Worm (Caenorhabditis elegans) whole organism, mixed stage, embryonic: ENCODE data around the gene cyn-9.

Experiments
- M03D4.4 ChIP-seq: sonication (generic microtip); optimal IDR thresholded peaks from 2 replicates; lab custom pipeline; 2017; ENCODE audit warnings: mild to moderate bottlenecking, missing genetic modification characterization, missing compliant biosample characterization
- bed-3 ChIP-seq: fragments of 200-800 bp; sonication (Bioruptor generic); optimal IDR thresholded peaks from 3 replicates; lab custom pipeline; 2018; ENCODE audit warnings: mild to moderate bottlenecking, missing genetic modification characterization, moderate library complexity, missing compliant biosample characterization
- ceh-83 ChIP-seq: fragments of 200-800 bp; sonication (Bioruptor generic); optimal IDR thresholded peaks from 2 replicates; lab custom pipeline; 2018; ENCODE audit warnings: mild to moderate bottlenecking, missing genetic modification characterization, missing compliant biosample characterization
- ces-1 ChIP-seq: fragments of 150-350 bp; optimal IDR thresholded peaks from 2 replicates; lab custom pipeline; 2014; ENCODE audit warnings: missing biosample characterization, missing genetic modification reagents, missing genetic modification characterization
- cnd-1 ChIP-seq: fragments of 200-800 bp; sonication (Bioruptor generic); optimal IDR thresholded peaks from 2 replicates; lab custom pipeline; 2018; ENCODE audit warnings: mild to moderate bottlenecking, missing genetic modification characterization, missing compliant biosample characterization
- drap-1 ChIP-seq: fragments of 200-800 bp; sonication (Bioruptor generic); optimal IDR thresholded peaks from 3 replicates; lab custom pipeline; 2018; ENCODE audit warnings: mild to moderate bottlenecking, missing genetic modification characterization, missing compliant biosample characterization
- elt-1 ChIP-seq: sonication (generic microtip); optimal IDR thresholded peaks from 2 replicates; lab custom pipeline; 2017; ENCODE audit warnings: missing genetic modification characterization, mild to moderate bottlenecking, missing compliant biosample characterization, antibody characterized with exemption, moderate library complexity, borderline replicate concordance; ENCODE audit not compliant: insufficient read depth
- elt-3 ChIP-seq: fragments of 150-350 bp; optimal IDR thresholded peaks from 2 replicates; lab custom pipeline; 2014; ENCODE audit warnings: missing biosample characterization, missing genetic modification characterization
- flh-1 ChIP-seq: fragments of 200-800 bp; sonication (Bioruptor generic); optimal IDR thresholded peaks from 2 replicates; lab custom pipeline; 2018; ENCODE audit warnings: mild to moderate bottlenecking, missing genetic modification characterization, moderate library complexity, missing compliant biosample characterization
- hlh-1 ChIP-seq: fragments of 150-350 bp; optimal IDR thresholded peaks from 2 replicates; lab custom pipeline; 2014; ENCODE audit warnings: missing biosample characterization, missing genetic modification reagents, missing genetic modification characterization
- lin-13 ChIP-seq: fragments of 150-350 bp; optimal IDR thresholded peaks from 2 replicates; lab custom pipeline; 2014; ENCODE audit warnings: missing biosample characterization, missing genetic modification characterization
- lin-32 ChIP-seq: fragments of 200-800 bp; sonication (Bioruptor generic); optimal IDR thresholded peaks from 2 replicates; lab custom pipeline; 2018; ENCODE audit warnings: mild to moderate bottlenecking, missing genetic modification characterization, missing compliant biosample characterization
- lsy-2 ChIP-seq: fragments of 150-350 bp; optimal IDR thresholded peaks from 2 replicates; lab custom pipeline; 2014; ENCODE audit warnings: missing biosample characterization, missing genetic modification characterization
- mab-5 ChIP-seq: fragments of 150-350 bp; optimal IDR thresholded peaks from 2 replicates; lab custom pipeline; 2014; ENCODE audit warnings: missing biosample characterization, missing genetic modification characterization
- mep-1 ChIP-seq: fragments of 150-350 bp; optimal IDR thresholded peaks from 2 replicates; lab custom pipeline; 2017; ENCODE audit warnings: missing biosample characterization, missing genetic modification reagents, missing genetic modification characterization, inconsistent platforms
- nhr-12 ChIP-seq: fragments of 150-350 bp; optimal IDR thresholded peaks from 2 replicates; lab custom pipeline; 2014; ENCODE audit warnings: missing biosample characterization, missing genetic modification characterization
- nhr-2 ChIP-seq: fragments of 150-350 bp; optimal IDR thresholded peaks from 2 replicates; lab custom pipeline; 2014; ENCODE audit warnings: missing biosample characterization, missing genetic modification characterization
- nhr-237 ChIP-seq: fragments of 150-350 bp; optimal IDR thresholded peaks from 2 replicates; lab custom pipeline; 2014; ENCODE audit warnings: missing biosample characterization, missing genetic modification characterization
- nhr-28 ChIP-seq: fragments of 150-350 bp; optimal IDR thresholded peaks from 2 replicates; lab custom pipeline; 2014; ENCODE audit warnings: missing biosample characterization, missing genetic modification characterization
- nhr-76 ChIP-seq: sonication (generic microtip); optimal IDR thresholded peaks from 2 replicates; lab custom pipeline; 2017; ENCODE audit warnings: missing biosample characterization, missing genetic modification characterization
- pha-4 ChIP-seq: fragments of 150-350 bp; optimal IDR thresholded peaks from 2 replicates; lab custom pipeline; 2018; ENCODE audit warnings: missing biosample characterization, missing genetic modification reagents, missing genetic modification characterization
- sem-2 ChIP-seq: fragments of 200-800 bp; sonication (Bioruptor generic); optimal IDR thresholded peaks from 2 replicates; lab custom pipeline; 2018; ENCODE audit warnings: mild to moderate bottlenecking, missing genetic modification characterization, missing compliant biosample characterization
- snpc-4 ChIP-seq: fragments of 150-350 bp; optimal IDR thresholded peaks from 2 replicates; lab custom pipeline; 2014; ENCODE audit warnings: missing biosample characterization, missing genetic modification characterization
- sptf-1 ChIP-seq: sonication (generic microtip); optimal IDR thresholded peaks from 2 replicates; lab custom pipeline; 2017; ENCODE audit warnings: mild to moderate bottlenecking, missing genetic modification characterization, moderate library complexity, missing compliant biosample characterization
- unc-120 ChIP-seq: sonication (generic microtip); optimal IDR thresholded peaks from 2 replicates; lab custom pipeline; 2017; ENCODE audit warnings: missing genetic modification characterization, missing compliant biosample characterization; ENCODE audit not compliant: poor library complexity, severe bottlenecking
- unc-39 ChIP-seq: fragments of 150-350 bp; optimal IDR thresholded peaks from 2 replicates; lab custom pipeline; 2014; ENCODE audit warnings: missing biosample characterization, missing genetic modification characterization
- unc-62 ChIP-seq: fragments of 150-350 bp; optimal IDR thresholded peaks from 2 replicates; lab custom pipeline; 2014; ENCODE audit warnings: missing biosample characterization, missing genetic modification reagents, missing genetic modification characterization
- zip-8 ChIP-seq: fragments of 150-350 bp; optimal IDR thresholded peaks from 2 replicates; lab custom pipeline; 2014; ENCODE audit warnings: missing biosample characterization, missing genetic modification characterization
- ztf-11 ChIP-seq: fragments of 150-350 bp; optimal IDR thresholded peaks from 2 replicates; lab custom pipeline; 2014; ENCODE audit warnings: missing biosample characterization, missing genetic modification characterization

The cyn-9 gene

DNA sequence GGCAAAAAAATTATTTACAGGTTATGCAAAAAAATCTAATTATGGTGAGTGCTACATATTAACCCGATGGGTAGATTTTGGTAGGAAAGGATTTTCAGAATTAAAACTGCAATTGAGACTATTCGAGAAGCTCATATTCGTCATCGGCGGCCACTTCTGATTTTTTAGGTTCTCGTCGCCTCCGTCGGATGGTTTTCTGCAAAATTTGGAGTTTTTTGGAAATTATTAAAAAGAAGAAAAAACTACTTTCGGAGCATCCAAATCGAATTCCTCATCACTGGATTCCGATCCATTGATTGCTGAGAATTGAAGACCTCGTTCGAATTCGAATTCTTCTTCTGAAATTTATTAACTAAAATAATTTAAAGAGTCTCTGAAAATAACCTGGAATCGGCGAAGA, 46.5 kb downstream of the cyn-9 start:
- TF ChIP-seq ztf-11 (tag; lab: Kevin White, UChicago) (no peak), lin-32 (GFP tag; lab: Kevin White, UChicago) (no peak), mab-5 (tag; lab: Kevin White, UChicago) (no peak)

DNA sequence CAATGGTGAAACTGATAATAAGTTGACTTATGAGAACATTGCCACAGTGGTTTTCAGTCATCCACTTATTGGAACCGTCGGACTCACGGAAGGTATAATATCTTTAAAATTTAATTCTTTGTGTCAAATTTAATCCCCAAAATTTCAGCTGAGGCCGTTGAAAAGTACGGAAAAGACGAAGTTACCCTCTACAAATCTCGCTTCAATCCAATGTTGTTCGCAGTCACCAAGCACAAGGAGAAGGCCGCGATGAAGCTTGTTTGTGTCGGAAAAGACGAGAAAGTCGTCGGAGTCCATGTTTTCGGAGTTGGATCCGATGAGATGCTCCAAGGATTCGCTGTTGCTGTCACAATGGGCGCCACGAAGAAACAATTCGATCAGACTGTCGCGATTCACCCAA, 47.0 kb downstream of the cyn-9 start:
- TF ChIP-seq nhr-2 (no peak), flh-1 (GFP tag; lab: Kevin White, UChicago) (no peak)

DNA sequence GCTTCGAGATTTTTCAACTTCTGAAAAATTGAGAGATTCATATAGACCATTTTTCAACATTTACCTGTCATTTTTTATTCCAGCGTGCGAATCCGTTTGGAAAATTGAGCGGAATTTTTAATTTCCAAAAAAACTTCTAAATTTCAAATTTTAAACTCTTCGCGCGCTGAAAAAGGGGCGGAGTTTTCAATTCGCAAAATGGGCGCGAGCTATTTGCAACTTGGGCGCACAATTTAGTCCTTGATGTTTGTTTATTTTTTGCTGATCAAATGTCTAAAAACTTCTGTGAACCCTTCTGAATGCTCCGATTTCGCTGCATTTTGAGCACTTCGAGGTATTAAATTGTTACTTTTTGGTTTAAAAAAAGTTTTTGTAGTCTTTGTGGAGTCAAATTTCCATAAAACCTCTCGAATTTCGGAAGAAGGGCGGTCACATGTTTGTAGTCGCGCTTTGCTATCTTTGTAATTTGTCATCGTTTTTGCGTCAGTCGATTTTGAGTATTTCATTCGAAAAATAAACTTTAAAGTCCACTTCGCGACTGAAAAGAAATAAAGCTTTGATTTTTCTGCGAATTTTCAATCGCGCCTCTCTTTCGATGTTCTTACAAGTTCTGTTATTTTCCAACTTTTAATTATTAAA, 48.6 kb downstream of the cyn-9 start, which contains the start of the genes madf-8 and gsr-1:
Gene madf-8 (minus strand): TSS at position 156 of the 639 bp plus-strand sequence.
Gene gsr-1 (plus strand): TSS at position 231 of the 639 bp plus-strand sequence.
- TF ChIP-seq snpc-4 (tag; lab: Kevin White, UChicago): no peak
- no peak for TF ChIP-seq bed-3 (GFP tag; lab: Kevin White, UChicago)
- TF ChIP-seq sem-2 (GFP tag; lab: Kevin White, UChicago): no peak
- no peak for TF ChIP-seq cnd-1 (tag; lab: Kevin White, UChicago)
- TF ChIP-seq pha-4 (tag; lab: Kevin White, UChicago): no peak
- TF ChIP-seq ceh-83 (GFP tag; lab: Kevin White, UChicago): no peak
- peak; percentile 36 for TF ChIP-seq sptf-1 (tag; lab: Kevin White, UChicago)
- TF ChIP-seq nhr-12 (tag; lab: Kevin White, UChicago): no peak
- peak; percentile 7 for TF ChIP-seq lsy-2 (tag; lab: Kevin White, UChicago)
- TF ChIP-seq drap-1 (GFP tag; lab: Kevin White, UChicago): no peak
- TF ChIP-seq mep-1: peak; percentile 39
- no peak for TF ChIP-seq nhr-2
- TF ChIP-seq unc-120 (tag; lab: Kevin White, UChicago): peak; percentile 51
- TF ChIP-seq M03D4.4 (tag; lab: Kevin White, UChicago): no peak
- TF ChIP-seq flh-1 (GFP tag; lab: Kevin White, UChicago): no peak
- TF ChIP-seq elt-1: no peak
- TF ChIP-seq hlh-1 (tag; lab: Kevin White, UChicago): peak; percentile 28
- TF ChIP-seq nhr-28 (tag; lab: Kevin White, UChicago): no peak
- no peak for TF ChIP-seq lin-13
- TF ChIP-seq nhr-76: no peak
- TF ChIP-seq elt-3: no peak
- TF ChIP-seq ces-1 (GFP tag; lab: Kevin White, UChicago): peak; percentile 0
- TF ChIP-seq zip-8 (tag; lab: Kevin White, UChicago): no peak
- no peak for TF ChIP-seq nhr-237

DNA sequence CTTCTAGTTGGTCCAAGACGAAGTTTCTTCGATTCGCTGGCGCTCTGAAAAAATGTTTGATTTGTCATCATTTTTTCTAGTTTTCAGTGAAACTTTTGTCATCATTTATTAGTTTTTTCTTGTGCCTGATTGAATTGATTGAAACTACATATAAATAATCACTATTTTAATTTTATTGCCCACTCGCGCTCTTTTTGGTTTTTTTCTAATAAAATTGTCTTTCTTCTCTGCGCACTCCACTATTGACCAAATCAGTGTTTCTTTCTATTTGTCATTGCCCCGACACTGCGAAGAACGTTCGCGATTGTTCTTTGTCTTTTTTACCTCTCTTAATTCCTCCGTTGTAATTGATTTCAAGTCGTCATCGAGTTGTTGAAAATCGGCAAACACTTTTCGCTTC, 49.2 kb downstream of the cyn-9 start:
- no peak for TF ChIP-seq nhr-237
- TF ChIP-seq bed-3 (GFP tag; lab: Kevin White, UChicago): no peak
- TF ChIP-seq M03D4.4 (tag; lab: Kevin White, UChicago): no peak
- no peak for TF ChIP-seq cnd-1 (tag; lab: Kevin White, UChicago)
- TF ChIP-seq lin-32 (GFP tag; lab: Kevin White, UChicago): no peak
- no peak for TF ChIP-seq pha-4 (tag; lab: Kevin White, UChicago)

DNA sequence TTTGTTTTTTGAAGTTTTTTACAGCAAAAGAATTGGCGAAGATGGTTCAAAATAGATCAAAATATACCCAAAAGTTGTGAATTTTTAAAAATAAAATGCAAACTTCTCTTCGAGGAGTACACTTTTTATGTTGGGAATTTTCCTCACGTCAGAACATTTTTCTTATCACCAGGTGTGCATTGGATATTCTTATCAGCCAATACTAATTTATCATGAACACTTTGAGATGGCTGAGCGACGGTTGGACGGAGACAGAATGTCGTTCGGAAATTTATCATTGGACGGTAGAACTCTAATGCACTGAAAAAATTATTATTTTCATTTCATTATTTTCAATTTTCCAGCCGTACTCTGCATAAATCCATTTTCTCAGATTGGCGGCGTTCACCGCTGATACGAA, 50.1 kb downstream of the cyn-9 start:
- TF ChIP-seq sem-2 (GFP tag; lab: Kevin White, UChicago) (no peak), ztf-11 (tag; lab: Kevin White, UChicago) (no peak), elt-3 (no peak), ceh-83 (GFP tag; lab: Kevin White, UChicago) (no peak), zip-8 (tag; lab: Kevin White, UChicago) (no peak), sptf-1 (tag; lab: Kevin White, UChicago) (no peak), nhr-28 (tag; lab: Kevin White, UChicago) (no peak), unc-62 (GFP tag; lab: Kevin White, UChicago) (no peak), unc-39 (no peak), lin-13 (no peak), M03D4.4 (tag; lab: Kevin White, UChicago) (no peak), elt-1 (no peak), unc-120 (tag; lab: Kevin White, UChicago) (no peak), lsy-2 (tag; lab: Kevin White, UChicago) (no peak), drap-1 (GFP tag; lab: Kevin White, UChicago) (no peak)
